Worm (Caenorhabditis elegans): Measurements from ENCODE around the gene nspb-9.
A peak's percentile ranks its signal among the peaks of the same experiment; 100 is the strongest.

nspb-9 gene

DNA sequence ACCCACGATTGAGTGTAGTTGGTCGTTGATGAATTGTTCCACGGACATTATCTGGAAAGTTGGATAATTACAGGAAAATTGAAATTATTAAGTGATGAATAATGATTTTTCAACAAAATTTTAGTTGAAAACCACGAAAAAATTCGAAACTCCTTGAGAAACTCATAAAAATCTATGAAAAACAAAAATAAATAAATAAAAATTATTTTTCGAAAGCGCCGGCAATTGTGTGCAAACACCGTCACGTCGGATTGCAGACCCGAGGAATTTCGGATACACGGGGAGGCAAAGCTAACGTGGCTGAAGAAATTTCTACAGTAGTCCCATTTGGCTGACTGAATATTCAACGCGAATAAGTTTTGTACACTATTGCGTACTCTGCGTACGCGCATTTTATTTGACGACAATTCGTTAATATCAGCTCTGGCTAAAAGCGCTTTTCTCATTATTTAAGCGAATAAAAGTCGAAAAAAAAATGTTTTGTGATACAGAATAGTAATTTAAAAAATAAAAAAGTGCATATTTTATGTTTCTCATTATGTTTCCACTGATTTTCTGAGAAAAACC, 19.0 kb upstream of the nspb-9 start, which contains the start of gene mog-4 (continued):
- TF ChIP-seq madf-9 (GFP tag; conservative IDR thresholded peaks at IDR 0.05) (peak; percentile 100), ctbp-1 (GFP tag; IDR thresholded peaks at IDR 0.05) (peak; percentile 99), nhr-42 (GFP tag; IDR thresholded peaks at IDR 0.05) (peak; percentile 100), dve-1 (tag; optimal IDR thresholded peaks at IDR 0.05; ENCODE audit: insufficient read depth) (peak; percentile 94), dmd-6 (GFP tag; IDR thresholded peaks at IDR 0.05) (peak; percentile 100), Y105C5A.15 (GFP tag; IDR thresholded peaks at IDR 0.05) (peak; percentile 89), T26A8.4 (GFP tag; IDR thresholded peaks at IDR 0.05) (peak; percentile 99), tag-97 (GFP tag; IDR thresholded peaks at IDR 0.05) (peak; percentile 100), egl-43 (GFP tag; IDR thresholded peaks at IDR 0.05) (peak; percentile 98), zfp-2 (tag; optimal IDR thresholded peaks at IDR 0.05) (peak; percentile 87), spr-3 (GFP tag; optimal IDR thresholded peaks at IDR 0.05) (peak; percentile 84), lir-3 (tag; optimal IDR thresholded peaks at IDR 0.05) (peak; percentile 61), lsy-2 (tag; optimal IDR thresholded peaks at IDR 0.05) (peak; percentile 97 to 99), nhr-41 (GFP tag; IDR thresholded peaks at IDR 0.05) (peak; percentile 98), D1046.2 (GFP tag; IDR thresholded peaks at IDR 0.05) (peak; percentile 98), dpl-1 (GFP tag; optimal IDR thresholded peaks at IDR 0.05) (peak; percentile 79), Y75B8A.6 (GFP tag; IDR thresholded peaks at IDR 0.05) (peak; percentile 100), nhr-10 (tag; optimal IDR thresholded peaks at IDR 0.05) (peak; percentile 62), Y48G9A.11 (GFP tag; IDR thresholded peaks at IDR 0.05) (peak; percentile 98), unc-130 (GFP tag; optimal IDR thresholded peaks at IDR 0.05) (peak; percentile 98), F10B5.3 (tag; optimal IDR thresholded peaks at IDR 0.05) (peak; percentile 74), dmd-8 (GFP tag; IDR thresholded peaks at IDR 0.05) (peak; percentile 83), mdl-1 (tag; optimal IDR thresholded peaks at IDR 0.05) (peak in 1 of 2 experiments; percentile 83), arid-1 (GFP tag; conservative IDR thresholded peaks at IDR 0.05) (peak; percentile 98), rbr-2 (tag; optimal IDR thresholded peaks at IDR 0.05) (peak; percentile 98), T20F7.1 (GFP tag; optimal IDR thresholded peaks at IDR 0.05) (peak; percentile 95), mdt-29 (GFP tag; IDR thresholded peaks at IDR 0.05) (peak; percentile 99), fkh-10 (GFP tag; optimal IDR thresholded peaks at IDR 0.05) (peak; percentile 75), nhr-48 (tag; optimal IDR thresholded peaks at IDR 0.05) (peak; percentile 87), jun-1 (tag; optimal IDR thresholded peaks at IDR 0.05) (peak; percentile 40)

ce11 chrII:14563766-14564370, 16.8 kb upstream of the nspb-9 start:
- peak in 1 of 2 experiments; percentile 32 for TF ChIP-seq hif-1 (tag; optimal IDR thresholded peaks at IDR 0.05)
- TF ChIP-seq ZK337.2 (GFP tag; IDR thresholded peaks at IDR 0.05): peak; percentile 69; the same call in 1 of the 2 replicates
- TF ChIP-seq hmg-1.1 (GFP tag; IDR thresholded peaks at IDR 0.05): 0 out of 2 replicates have a peak, but pooled peaks have one; percentile 44
- TF ChIP-seq unc-130 (GFP tag; optimal IDR thresholded peaks at IDR 0.05): peak; percentile 12
- peak; percentile 48 for TF ChIP-seq lin-38 (GFP tag; IDR thresholded peaks at IDR 0.05)
- TF ChIP-seq madf-5 (GFP tag; IDR thresholded peaks at IDR 0.05): peak in 1 of 2 experiments; percentile 43; a peak in 1 of 4 replicates
- TF ChIP-seq lsy-2 (tag; optimal IDR thresholded peaks at IDR 0.05): peak; percentile 15 to 94
- peak; percentile 71 for TF ChIP-seq mes-2 (tag; optimal IDR thresholded peaks at IDR 0.05; ENCODE audit: poor library complexity, severe bottlenecking)
- TF ChIP-seq nhr-77 (tag; optimal IDR thresholded peaks at IDR 0.05): peak; percentile 32
